Worm (Caenorhabditis elegans): Measurements from ENCODE around the gene exh-1.

The exh-1 gene

ce11 chrV:3158379-3158778 is 1.5 kb downstream of the exh-1 start:
- TF ChIP-seq nhr-77 (tag; optimal IDR thresholded peaks at IDR 0.05): no peak
- TF ChIP-seq snpc-1.2 (GFP tag; IDR thresholded peaks at IDR 0.05): no peak
- peak; percentile 6 for TF ChIP-seq aha-1 (tag)
- TF ChIP-seq Y105C5A.15 (GFP tag; IDR thresholded peaks at IDR 0.05): no peak
- TF ChIP-seq lin-15B (tag; optimal IDR thresholded peaks at IDR 0.05): no peak
- TF ChIP-seq lin-1 (GFP tag; IDR thresholded peaks at IDR 0.05): no peak
- no peak for TF ChIP-seq hlh-11 (tag; optimal IDR thresholded peaks at IDR 0.05)
- TF ChIP-seq unc-62 (GFP tag; optimal IDR thresholded peaks at IDR 0.05 in 1 of 2): peak in 1 of 2 experiments; percentile 94
- no peak for TF ChIP-seq unc-62 (tag; optimal IDR thresholded peaks at IDR 0.05)
- TF ChIP-seq F37D6.2 (tag; optimal IDR thresholded peaks at IDR 0.05): no peak
- TF ChIP-seq ctbp-1 (GFP tag; IDR thresholded peaks at IDR 0.05): no peak

ce11 chrV:3159252-3159651 is 2.4 kb downstream of the exh-1 start, which contains the start of gene C36C5.12:
Gene C36C5.12, minus strand, starts transcription at chrV:3159352.
- TF ChIP-seq ZK546.5 (tag; optimal IDR thresholded peaks at IDR 0.05): no peak
- TF ChIP-seq lir-3 (tag; optimal IDR thresholded peaks at IDR 0.05): no peak
- no peak for TF ChIP-seq madf-5 (GFP tag; IDR thresholded peaks at IDR 0.05)
- TF ChIP-seq ceh-20 (GFP tag; IDR thresholded peaks at IDR 0.05): no peak
- no peak for TF ChIP-seq lin-13 (GFP tag; optimal IDR thresholded peaks at IDR 0.05)
- no peak for TF ChIP-seq zip-2 (tag; optimal IDR thresholded peaks at IDR 0.05)
- no peak for TF ChIP-seq ama-1 (optimal IDR thresholded peaks at IDR 0.05)
- TF ChIP-seq unc-130 (GFP tag; optimal IDR thresholded peaks at IDR 0.05): no peak
- no peak for TF ChIP-seq ztf-7 (tag; optimal IDR thresholded peaks at IDR 0.05)
- TF ChIP-seq nhr-76 (tag; optimal IDR thresholded peaks at IDR 0.05): no peak

ce11 chrV:3162299-3162698 is 5.4 kb downstream of the exh-1 start:
- no peak for TF ChIP-seq daf-12 (tag; optimal IDR thresholded peaks at IDR 0.05)
- TF ChIP-seq mep-1 (tag; optimal IDR thresholded peaks at IDR 0.05): no peak
- TF ChIP-seq set-16 (GFP tag; IDR thresholded peaks at IDR 0.05): peak; percentile 62
- no peak for TF ChIP-seq lin-13 (GFP tag; optimal IDR thresholded peaks at IDR 0.05)
- TF ChIP-seq pha-4 (GFP tag; IDR thresholded peaks at IDR 0.05): no peak
- no peak for TF ChIP-seq pha-4 (tag; optimal IDR thresholded peaks at IDR 0.05)

- TF ChIP-seq jun-1 (tag; optimal IDR thresholded peaks at IDR 0.05) (no peak), nhr-76 (tag; optimal IDR thresholded peaks at IDR 0.05) (no peak), nhr-237 (tag; optimal IDR thresholded peaks at IDR 0.05) (no peak), Y5F2A.4 (GFP tag; optimal IDR thresholded peaks at IDR 0.05) (no peak), dve-1 (tag; optimal IDR thresholded peaks at IDR 0.05; ENCODE audit: insufficient read depth) (no peak), D1046.2 (GFP tag; IDR thresholded peaks at IDR 0.05) (peak; percentile 58; the same call in 1 of the 2 replicates), ceh-44 (GFP tag; IDR thresholded peaks at IDR 0.05) (0 out of 2 replicates have a peak, but pooled peaks have one; percentile 16), Y75B8A.6 (GFP tag; IDR thresholded peaks at IDR 0.05) (0 out of 2 replicates have a peak, but pooled peaks have one; percentile 14), F10B5.3 (tag; optimal IDR thresholded peaks at IDR 0.05) (no peak), mxl-2 (GFP tag; conservative IDR thresholded peaks at IDR 0.05) (no peak), F49E8.2 (tag; optimal IDR thresholded peaks at IDR 0.05; ENCODE audit: borderline replicate concordance) (peak; percentile 66), lin-1 (GFP tag; IDR thresholded peaks at IDR 0.05) (0 out of 2 replicates have a peak, but pooled peaks have one; percentile 42), unc-62 (GFP tag; optimal IDR thresholded peaks at IDR 0.05 in 1 of 2) (peak in 1 of 2 experiments; percentile 44), unc-62 (tag; optimal IDR thresholded peaks at IDR 0.05) (no peak), pqm-1 (tag; optimal IDR thresholded peaks at IDR 0.05) (no peak), nhr-10 (tag; optimal IDR thresholded peaks at IDR 0.05) (no peak), skn-1 (tag; optimal IDR thresholded peaks at IDR 0.05) (no peak), hlh-11 (tag; optimal IDR thresholded peaks at IDR 0.05) (no peak), nhr-6 (tag; optimal IDR thresholded peaks at IDR 0.05) (no peak), nhr-102 (tag; optimal IDR thresholded peaks at IDR 0.05) (no peak), ztf-7 (tag; optimal IDR thresholded peaks at IDR 0.05) (no peak), lim-7 (GFP tag; IDR thresholded peaks at IDR 0.05) (peak; percentile 62; the same call in 1 of the 2 replicates), duxl-1 (tag; optimal IDR thresholded peaks at IDR 0.05; ENCODE audit: poor library complexity) (no peak), dmd-9 (GFP tag; IDR thresholded peaks at IDR 0.05) (0 out of 2 replicates have a peak, but pooled peaks have one; percentile 23), Y48G9A.11 (GFP tag; IDR thresholded peaks at IDR 0.05) (peak; percentile 61), ceh-28 (tag; optimal IDR thresholded peaks at IDR 0.05) (no peak), daf-12 (tag; optimal IDR thresholded peaks at IDR 0.05) (no peak), madf-9 (GFP tag; conservative IDR thresholded peaks at IDR 0.05) (no peak), F44E2.7 (GFP tag; IDR thresholded peaks at IDR 0.05) (no peak)
These were observed 6.3 kb downstream of the exh-1 start for ce11 chrV:3163143-3163542.
